Worm (Caenorhabditis elegans): ENCODE measurements around the gene C06C3.3.

DNA sequence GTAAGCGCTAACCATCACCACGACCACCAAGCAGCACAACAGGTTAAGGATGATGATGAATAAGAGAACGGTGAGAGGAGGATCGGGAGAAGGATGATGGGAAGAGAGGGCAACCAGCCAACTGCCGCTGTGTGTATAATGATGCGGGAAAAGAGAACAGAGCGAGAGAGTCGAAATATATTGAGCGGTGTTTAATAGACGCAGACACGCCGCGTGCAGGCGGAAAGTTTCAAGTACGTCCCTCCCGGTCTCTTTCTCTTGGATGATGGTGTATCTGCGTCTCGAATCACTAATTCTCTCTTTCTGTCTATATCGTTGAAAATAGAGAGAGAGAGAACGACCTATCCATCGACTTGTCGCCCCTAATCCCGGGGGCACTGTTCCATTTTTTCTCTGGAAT lies 15.6 kb downstream of the C06C3.3 start:
- no peak for TF ChIP-seq snpc-4 (tag; optimal IDR thresholded peaks at IDR 0.05)
- TF ChIP-seq nhr-77 (tag; optimal IDR thresholded peaks at IDR 0.05), result peak; percentile 38
- peak in 1 of 2 experiments; percentile 51 for TF ChIP-seq egl-27 (tag; optimal IDR thresholded peaks at IDR 0.05)
- TF ChIP-seq zag-1 (tag; optimal IDR thresholded peaks at IDR 0.05), result no peak
- no peak for TF ChIP-seq grh-1 (GFP tag; IDR thresholded peaks at IDR 0.05)

All from whole organism, L1 larva.